Fruit fly (Drosophila melanogaster): ENCODE data around the gene CtsF.

The CtsF gene

DNA sequence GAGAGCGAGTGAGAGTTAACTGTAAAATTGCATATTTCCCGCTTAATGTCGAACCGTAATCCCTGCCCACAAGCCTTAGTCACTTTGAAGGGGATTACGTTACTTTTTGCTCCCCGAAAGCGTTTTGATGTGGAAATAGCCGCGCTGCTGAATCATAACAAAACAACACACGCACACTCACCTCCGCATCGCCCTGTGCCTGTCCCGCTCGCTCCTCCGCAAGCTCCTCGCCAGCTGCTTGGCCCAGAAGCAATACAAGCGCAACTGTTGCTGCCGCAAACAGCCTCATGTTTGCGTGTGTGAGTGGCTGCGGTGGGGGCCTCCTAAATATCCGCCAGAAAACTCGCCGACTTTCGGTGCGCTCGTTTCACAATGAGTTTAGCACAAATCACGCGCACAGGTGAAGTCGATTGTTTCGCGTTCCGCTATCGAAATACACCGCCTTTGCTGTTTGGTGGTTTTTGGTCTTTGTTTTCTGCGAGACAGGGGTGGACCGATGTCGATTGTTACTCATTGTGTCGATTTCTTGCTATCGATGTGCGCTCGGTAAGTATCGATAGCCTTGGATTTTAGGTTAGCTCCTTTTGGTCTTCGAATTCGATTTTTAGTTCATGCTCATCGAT, at the start of gene CtsF:
CtsF (minus strand) TSS at position 503 of the 623 bp plus-strand sequence.
- peak; percentile 67 for TF ChIP-seq noc (tag; optimal IDR thresholded peaks at IDR 0.05)

DNA sequence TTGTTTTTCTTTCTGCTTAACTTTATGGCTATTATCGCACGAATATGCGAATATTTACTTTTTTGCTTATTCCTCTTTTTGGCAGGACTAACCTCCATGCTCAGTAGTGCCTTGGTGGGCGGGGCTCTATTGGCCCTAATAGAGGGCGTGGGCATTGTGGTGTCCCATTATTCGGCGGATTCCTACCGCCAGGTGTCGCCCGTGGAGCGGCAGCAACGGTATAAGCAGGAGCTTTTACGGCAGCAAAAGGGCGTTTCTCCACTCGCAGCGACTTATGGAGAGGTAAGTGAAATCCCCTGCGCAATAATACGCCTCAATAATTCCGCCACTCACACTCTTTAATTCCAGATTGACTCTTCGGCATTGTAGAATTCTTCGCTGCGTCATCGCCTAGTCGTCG, 49.1 kb upstream of the CtsF start:
- TF ChIP-seq noc (tag; optimal IDR thresholded peaks at IDR 0.05), result no peak

DNA sequence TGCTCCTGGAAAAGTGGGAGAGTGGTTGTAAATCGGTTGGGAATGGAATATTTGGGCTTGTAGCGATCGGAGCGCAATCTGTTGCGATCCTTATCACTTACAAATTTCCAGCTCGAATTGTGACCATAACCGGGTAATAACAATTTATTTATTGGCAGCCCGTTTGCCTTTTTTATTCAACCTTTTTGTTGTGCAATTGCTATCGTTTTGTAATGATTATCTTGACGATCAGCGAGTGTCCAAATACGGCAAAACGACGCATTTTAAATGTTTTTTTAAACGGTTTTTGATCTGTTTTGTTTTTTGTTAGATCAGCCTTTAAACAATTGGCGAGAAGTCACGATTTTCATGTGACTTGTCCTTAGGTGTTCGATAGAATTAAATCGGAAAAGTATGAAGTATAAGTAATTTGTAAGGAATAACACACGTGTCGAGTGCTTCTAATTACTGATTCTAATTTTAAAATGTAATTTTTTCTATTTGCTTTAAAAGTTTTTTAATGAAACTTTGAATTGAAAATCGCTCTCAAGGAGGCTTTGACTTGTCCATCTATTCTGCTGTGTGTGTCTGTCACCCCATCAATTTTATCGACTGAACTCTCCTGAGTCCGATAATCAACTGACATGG, 48.1 kb upstream of the CtsF start, which contains the start of gene Tim17b1:
Tim17b1 (plus strand) TSS at position 577 of the 627 bp plus-strand sequence.
- TF ChIP-seq noc (tag; optimal IDR thresholded peaks at IDR 0.05), result no peak

DNA sequence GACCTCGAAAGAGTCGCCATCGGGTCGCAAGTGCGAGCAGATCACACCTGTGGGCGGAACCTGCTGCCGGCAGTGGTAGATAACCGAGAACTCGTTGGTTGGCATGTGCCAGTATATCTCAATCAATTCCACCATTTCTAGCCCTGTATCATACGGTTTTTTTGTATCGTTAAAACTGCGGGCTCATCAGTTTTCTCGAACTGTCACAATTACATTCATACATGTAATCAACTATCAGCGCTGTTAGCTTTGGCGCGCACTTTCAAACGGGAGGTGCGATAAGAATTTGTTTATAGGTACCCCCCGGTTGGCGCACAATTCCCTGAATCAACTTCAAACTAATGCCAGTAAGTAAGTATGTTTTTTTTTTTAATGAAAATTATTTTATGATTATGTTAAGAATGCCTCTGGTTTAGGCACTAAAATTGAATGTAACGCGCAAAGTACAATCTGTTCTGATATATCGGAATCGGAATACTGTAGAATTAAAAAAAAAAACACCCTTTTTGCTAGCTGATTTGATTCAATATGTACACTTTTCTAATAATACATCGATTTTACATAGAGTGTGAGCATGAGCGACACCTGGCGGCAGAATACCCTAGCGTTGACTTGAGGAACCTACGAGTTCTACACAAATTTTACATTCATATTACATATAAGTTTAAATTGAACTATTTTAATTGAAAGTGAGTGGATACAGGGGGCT, 47.2 kb upstream of the CtsF start:
- TF ChIP-seq noc (tag; optimal IDR thresholded peaks at IDR 0.05), result peak; percentile 0

DNA sequence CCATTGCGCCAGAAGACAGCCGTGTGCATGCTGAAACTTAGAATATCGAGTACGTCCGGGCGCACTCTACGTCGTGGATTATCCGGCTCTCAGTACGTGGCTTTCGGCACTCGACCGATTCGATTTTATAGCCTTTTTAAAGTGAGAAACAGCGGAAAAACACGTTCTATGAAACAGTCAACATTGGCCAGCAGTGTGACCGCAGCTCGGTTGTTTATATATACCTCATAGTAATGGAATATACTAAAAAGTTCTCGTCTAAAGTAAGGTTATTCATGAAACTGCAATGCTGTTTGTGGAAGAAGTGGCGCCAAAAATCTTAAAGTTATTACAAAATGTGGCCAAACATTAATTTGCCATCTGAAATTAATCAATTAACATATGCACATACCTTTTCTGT, 45.8 kb upstream of the CtsF start:
- TF ChIP-seq noc (tag; optimal IDR thresholded peaks at IDR 0.05), result no peak

- peak; percentile 10 for TF ChIP-seq noc (tag; optimal IDR thresholded peaks at IDR 0.05)
These were observed 43.5 kb upstream of the CtsF start for dm6 chr3R:5295090-5295489.

- TF ChIP-seq noc (tag; optimal IDR thresholded peaks at IDR 0.05), result no peak
These were observed 39.2 kb upstream of the CtsF start for dm6 chr3R:5290738-5291137.

DNA sequence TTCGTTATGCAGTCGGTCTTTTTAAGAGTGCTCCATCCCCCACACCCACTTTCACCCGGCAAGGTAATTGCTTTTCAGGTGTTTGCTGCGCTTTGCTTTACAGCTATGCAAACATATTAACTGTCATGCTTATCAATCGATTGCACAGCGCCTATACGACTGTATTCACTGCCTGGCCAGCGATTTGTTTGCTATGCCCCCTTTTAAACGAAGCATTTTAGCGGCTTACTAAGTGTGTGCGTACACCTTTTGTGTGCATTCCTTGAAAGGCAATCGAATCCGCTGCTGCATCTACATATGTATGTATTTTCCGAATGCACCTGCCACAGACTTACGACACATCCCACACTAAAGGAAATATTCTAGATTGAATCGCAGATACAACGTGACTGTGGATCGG, 36.4 kb upstream of the CtsF start:
- no peak for TF ChIP-seq noc (tag; optimal IDR thresholded peaks at IDR 0.05)

DNA sequence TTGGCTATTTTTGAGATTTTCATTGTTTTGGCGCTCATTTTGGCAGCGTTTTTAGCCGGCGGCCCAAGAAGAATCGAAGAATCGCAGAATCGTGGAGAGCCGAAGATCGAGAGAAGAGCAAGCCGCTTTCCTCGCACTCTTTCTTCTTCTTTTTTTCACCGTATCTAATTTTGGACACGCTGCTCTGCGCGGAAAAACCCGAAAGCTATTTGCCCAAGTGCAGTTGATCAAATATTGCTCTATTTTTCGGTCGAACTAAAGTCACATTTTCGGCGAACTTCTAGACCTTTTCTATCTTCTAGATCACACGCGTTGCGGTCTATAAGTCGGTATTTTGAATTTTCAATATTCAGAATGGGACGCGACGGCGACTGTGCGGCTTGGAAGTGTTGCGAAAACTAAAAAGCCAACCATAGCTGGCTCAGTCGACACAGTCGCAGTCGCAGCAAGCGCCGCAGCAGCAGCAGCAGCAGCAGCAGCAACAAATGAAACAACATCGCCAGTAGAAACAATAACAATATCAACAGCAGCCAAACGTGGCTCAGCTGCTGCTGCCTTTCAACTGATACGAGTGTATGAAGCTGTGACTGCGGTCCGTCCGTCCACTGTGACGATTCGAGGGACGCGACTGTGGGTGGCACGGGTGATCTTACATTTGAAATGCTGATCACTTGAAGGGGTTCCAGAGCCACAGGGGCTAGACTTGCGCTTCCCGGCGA, 35.5 kb upstream of the CtsF start:
- peak; percentile 16 for TF ChIP-seq noc (tag; optimal IDR thresholded peaks at IDR 0.05)

DNA sequence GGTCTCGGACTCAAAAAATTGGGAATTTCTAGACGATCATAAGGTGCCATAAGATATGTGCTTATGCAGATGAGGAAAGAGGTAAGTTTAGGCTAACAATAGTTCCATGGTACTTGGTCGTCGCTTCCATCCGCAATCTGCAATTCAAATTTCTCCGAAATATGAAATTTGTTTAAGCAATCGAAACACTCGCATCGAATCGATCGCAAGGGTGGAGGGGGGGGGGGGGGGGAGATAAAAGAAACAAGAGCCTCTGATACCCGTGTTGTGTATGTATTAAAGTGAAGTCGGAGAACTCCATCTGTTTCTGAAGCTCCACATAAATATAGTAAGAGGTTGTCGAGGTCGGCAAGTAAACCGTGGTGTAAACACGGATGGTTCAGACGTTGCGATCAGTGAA, 34.4 kb upstream of the CtsF start:
- no peak for TF ChIP-seq noc (tag; optimal IDR thresholded peaks at IDR 0.05)

DNA sequence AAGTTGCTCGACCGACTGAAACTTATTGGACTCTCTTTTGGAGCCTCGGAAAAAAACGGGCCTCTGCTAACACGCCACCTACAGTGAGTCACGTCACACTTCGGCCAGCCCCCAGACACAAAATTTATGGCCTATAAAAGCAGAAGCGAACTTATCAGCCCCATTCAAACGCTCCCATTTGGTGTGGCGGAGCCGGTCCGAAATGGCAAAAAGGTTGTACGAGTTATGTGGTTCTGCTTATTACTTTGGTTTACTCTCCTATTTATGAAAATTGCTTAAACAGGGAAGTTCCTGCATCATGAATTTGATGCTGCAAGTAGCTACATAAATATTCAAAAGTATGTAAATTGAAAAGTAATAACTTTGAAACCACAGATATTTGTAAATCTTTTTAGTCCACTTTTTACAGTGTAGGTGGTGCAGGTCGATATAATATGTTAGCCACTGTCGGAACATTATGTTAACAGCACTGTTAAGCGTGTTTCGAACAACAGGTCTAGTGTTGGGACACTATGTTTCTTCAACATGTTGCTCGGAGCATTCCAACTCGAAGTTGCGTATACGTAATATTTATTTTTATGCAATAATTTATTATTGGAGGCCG, 31.9 kb upstream of the CtsF start:
- peak; percentile 93 for TF ChIP-seq noc (tag; optimal IDR thresholded peaks at IDR 0.05)

dm6 chr3R:5282755-5283359, 31.3 kb upstream of the CtsF start:
- no peak for TF ChIP-seq noc (tag; optimal IDR thresholded peaks at IDR 0.05)

- no peak for TF ChIP-seq noc (tag; optimal IDR thresholded peaks at IDR 0.05)
These were observed 29.5 kb upstream of the CtsF start for dm6 chr3R:5281094-5281493.

- no peak for TF ChIP-seq noc (tag; optimal IDR thresholded peaks at IDR 0.05)
These were observed 28.8 kb upstream of the CtsF start for dm6 chr3R:5280380-5280779.

DNA sequence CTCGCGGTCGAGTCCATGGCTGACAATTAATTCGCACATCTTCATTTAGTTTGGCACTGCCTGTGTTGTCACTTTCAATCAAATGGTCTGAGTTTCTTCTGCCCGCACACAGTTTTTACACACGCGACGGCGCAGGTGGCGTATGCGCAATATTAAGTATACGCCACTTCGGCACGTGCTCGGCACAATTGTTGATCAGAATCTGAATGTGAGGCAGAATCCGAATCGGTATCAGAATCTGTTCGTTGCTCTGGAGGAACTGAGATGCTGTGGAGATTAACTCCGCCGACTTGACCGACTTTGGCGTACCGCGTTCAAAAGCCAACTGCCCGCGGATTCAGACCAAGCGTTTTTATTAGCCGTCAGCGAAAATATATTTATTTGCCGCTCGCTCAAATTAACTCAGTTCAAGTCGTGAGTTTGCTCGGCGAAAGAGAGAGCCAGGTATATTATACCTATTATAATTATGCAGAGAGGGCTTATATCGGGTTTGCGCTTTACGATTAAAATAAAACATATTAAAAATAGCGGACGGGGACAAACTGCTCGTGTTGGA, 28.1 kb upstream of the CtsF start:
- TF ChIP-seq noc (tag; optimal IDR thresholded peaks at IDR 0.05), result no peak

Measured in whole organism, larva.